Worm (Caenorhabditis elegans) whole organism, early embryonic: ENCODE measurements around the gene C49F5.3.
A peak's percentile ranks its signal among the peaks of the same experiment; 100 is the strongest.

Experiments used
- B0310.2 ChIP-seq: sonication (generic microtip); optimal IDR thresholded peaks from 2 replicates; lab custom pipeline; 2016; ENCODE audit warnings: mild to moderate bottlenecking, missing genetic modification characterization, missing compliant biosample characterization
- F13C5.2 ChIP-seq: sonication (generic microtip); optimal IDR thresholded peaks from 2 replicates; lab custom pipeline; 2017; ENCODE audit warnings: mild to moderate bottlenecking, missing genetic modification characterization, inconsistent platforms, missing compliant biosample characterization
- aly-1 ChIP-seq: sonication (generic microtip); optimal IDR thresholded peaks from 2 replicates; lab custom pipeline; 2016; ENCODE audit warnings: missing genetic modification characterization, missing compliant biosample characterization
- ama-1 ChIP-seq: fragments of 150-350 bp; optimal IDR thresholded peaks from 2 replicates; lab custom pipeline; 2014
- ceh-13 ChIP-seq: fragments of 200-800 bp; sonication (Bioruptor generic); optimal IDR thresholded peaks from 2 replicates; lab custom pipeline; 2018; ENCODE audit warnings: mild to moderate bottlenecking, missing genetic modification characterization, missing compliant biosample characterization
- ceh-36 ChIP-seq: sonication (generic microtip); optimal IDR thresholded peaks from 2 replicates; lab custom pipeline; 2016; ENCODE audit warnings: missing genetic modification characterization, inconsistent platforms, missing compliant biosample characterization
- ets-7 ChIP-seq: sonication (generic microtip); optimal IDR thresholded peaks from 2 replicates; lab custom pipeline; 2016; ENCODE audit warnings: missing genotype, missing genetic modification characterization, missing compliant biosample characterization
- flt-1 ChIP-seq: fragments of 200-800 bp; sonication (Bioruptor generic); IDR thresholded peaks from 2 replicates; pipeline ENCODE4 v1.3.6; 2022; ENCODE audit warnings: missing genetic modification characterization, missing compliant biosample characterization
- hmbx-1 ChIP-seq: sonication (generic microtip); optimal IDR thresholded peaks from 2 replicates; lab custom pipeline; 2016; ENCODE audit warnings: mild to moderate bottlenecking, missing genetic modification characterization, missing compliant biosample characterization
- hmg-4 ChIP-seq: fragments of 200-800 bp; sonication (Bioruptor generic); optimal IDR thresholded peaks from 2 replicates; lab custom pipeline; 2018; ENCODE audit warnings: mild to moderate bottlenecking, missing genetic modification characterization, missing compliant biosample characterization
- hnd-1 ChIP-seq: sonication (generic microtip); optimal IDR thresholded peaks from 2 replicates; lab custom pipeline; 2016; ENCODE audit warnings: missing genetic modification characterization, missing compliant biosample characterization
- pes-1 ChIP-seq: fragments of 200-800 bp; sonication (Bioruptor generic); IDR thresholded peaks from 2 replicates; pipeline ENCODE4 v1.3.6; 2022; ENCODE audit warnings: missing genetic modification reagents, missing genetic modification characterization, missing compliant biosample characterization
- scrt-1 ChIP-seq: fragments of 200-800 bp; sonication (Bioruptor generic); IDR thresholded peaks from 2 replicates; pipeline ENCODE4 v1.3.6; 2022; ENCODE audit warnings: missing genetic modification characterization, missing compliant biosample characterization
- sea-1 ChIP-seq: fragments of 200-800 bp; sonication (Bioruptor generic); conservative IDR thresholded peaks from 2 replicates; pipeline ENCODE4 v1.3.6; 2022; ENCODE audit warnings: missing genetic modification characterization, missing compliant biosample characterization
- tbx-11 ChIP-seq: fragments of 200-800 bp; sonication (Bioruptor generic); IDR thresholded peaks from 2 replicates; pipeline ENCODE4 v1.3.6; 2022; ENCODE audit warnings: missing genetic modification characterization, missing compliant biosample characterization
- tbx-37 ChIP-seq: fragments of 200-800 bp; sonication (Bioruptor generic); conservative IDR thresholded peaks from 2 replicates; pipeline ENCODE4 v1.3.6; 2022; ENCODE audit warnings: missing genetic modification reagents, missing genetic modification characterization, missing compliant biosample characterization
- tra-4 ChIP-seq: sonication (generic microtip); optimal IDR thresholded peaks from 2 replicates; lab custom pipeline; 2017; ENCODE audit warnings: missing genetic modification characterization, missing compliant biosample characterization

C49F5.3 gene

ce11 chrX:11941951-11942350 lies 41.5 kb downstream of the C49F5.3 start, which contains the start of gene F55G7.3:
Gene F55G7.3 (minus strand): TSS chrX:11942051.
- TF ChIP-seq pes-1 (GFP tag; lab: Robert Waterston, UW) (no peak), ceh-13 (GFP tag; lab: Kevin White, UChicago) (no peak), tra-4 (no peak), B0310.2 (tag; lab: Kevin White, UChicago) (no peak), tbx-11 (GFP tag; lab: Robert Waterston, UW) (no peak), scrt-1 (no peak), flt-1 (GFP tag; lab: Robert Waterston, UW) (no peak)

ce11 chrX:11938826-11939225 lies 44.6 kb downstream of the C49F5.3 start, which contains the start of gene F55G7.5:
Gene F55G7.5 (minus strand): TSS chrX:11938926.
- TF ChIP-seq sea-1 (GFP tag; lab: Robert Waterston, UW) (no peak), tra-4 (no peak), ceh-36 (tag; lab: Kevin White, UChicago) (no peak), B0310.2 (tag; lab: Kevin White, UChicago) (no peak), hnd-1 (tag; lab: Kevin White, UChicago) (no peak), tbx-11 (GFP tag; lab: Robert Waterston, UW) (no peak), hmg-4 (GFP tag; lab: Kevin White, UChicago) (no peak), scrt-1 (no peak), ets-7 (tag; lab: Kevin White, UChicago) (no peak), flt-1 (GFP tag; lab: Robert Waterston, UW) (no peak), F13C5.2 (tag; lab: Kevin White, UChicago) (no peak), pes-1 (GFP tag; lab: Robert Waterston, UW) (no peak), hmbx-1 (tag; lab: Kevin White, UChicago) (no peak), aly-1 (tag; lab: Kevin White, UChicago) (no peak), ama-1 (lab: Kevin White, UChicago) (no peak), ceh-13 (GFP tag; lab: Kevin White, UChicago) (no peak), tbx-37 (GFP tag; lab: Robert Waterston, UW) (no peak)

- no peak for TF ChIP-seq sea-1 (GFP tag; lab: Robert Waterston, UW)
- TF ChIP-seq ceh-13 (GFP tag; lab: Kevin White, UChicago), result no peak
- TF ChIP-seq ceh-36 (tag; lab: Kevin White, UChicago), result peak; percentile 31
- TF ChIP-seq hmbx-1 (tag; lab: Kevin White, UChicago), result no peak
- peak; percentile 2 for TF ChIP-seq hnd-1 (tag; lab: Kevin White, UChicago)
- TF ChIP-seq tbx-37 (GFP tag; lab: Robert Waterston, UW), result peak; percentile 59; the same call in 1 of the 2 replicates
- TF ChIP-seq B0310.2 (tag; lab: Kevin White, UChicago), result no peak
- peak; percentile 81 for TF ChIP-seq hmg-4 (GFP tag; lab: Kevin White, UChicago)
- TF ChIP-seq scrt-1, result peak; percentile 60
- TF ChIP-seq aly-1 (tag; lab: Kevin White, UChicago), result no peak
- peak; percentile 93 for TF ChIP-seq F13C5.2 (tag; lab: Kevin White, UChicago)
- TF ChIP-seq tbx-11 (GFP tag; lab: Robert Waterston, UW), result 0 out of 2 replicates have a peak, but pooled peaks have one; percentile 69
- TF ChIP-seq ama-1 (lab: Kevin White, UChicago), result no peak
- peak; percentile 4 for TF ChIP-seq ets-7 (tag; lab: Kevin White, UChicago)
- TF ChIP-seq tra-4, result no peak
- TF ChIP-seq flt-1 (GFP tag; lab: Robert Waterston, UW), result peak; percentile 67
- TF ChIP-seq pes-1 (GFP tag; lab: Robert Waterston, UW), result no peak; the same call in 1 of the 2 replicates
Observed at ce11 chrX:11937343-11937935, 46.0 kb downstream of the C49F5.3 start.

- TF ChIP-seq F13C5.2 (tag; lab: Kevin White, UChicago), result peak; percentile 80
- peak; percentile 88 for TF ChIP-seq sea-1 (GFP tag; lab: Robert Waterston, UW)
- TF ChIP-seq hmbx-1 (tag; lab: Kevin White, UChicago), result no peak
- TF ChIP-seq hmg-4 (GFP tag; lab: Kevin White, UChicago), result peak; percentile 86
- peak; percentile 86 for TF ChIP-seq scrt-1
- TF ChIP-seq flt-1 (GFP tag; lab: Robert Waterston, UW), result peak; percentile 83
- peak; percentile 71 for TF ChIP-seq ceh-13 (GFP tag; lab: Kevin White, UChicago)
- peak; percentile 79 for TF ChIP-seq tbx-11 (GFP tag; lab: Robert Waterston, UW)
- TF ChIP-seq pes-1 (GFP tag; lab: Robert Waterston, UW), result peak; percentile 90
- peak; percentile 20 for TF ChIP-seq tra-4
- peak; percentile 65 for TF ChIP-seq ceh-36 (tag; lab: Kevin White, UChicago)
- TF ChIP-seq B0310.2 (tag; lab: Kevin White, UChicago), result peak; percentile 60
- TF ChIP-seq ama-1 (lab: Kevin White, UChicago), result no peak
- peak; percentile 66 for TF ChIP-seq hnd-1 (tag; lab: Kevin White, UChicago)
- TF ChIP-seq aly-1 (tag; lab: Kevin White, UChicago), result peak; percentile 49
- peak; percentile 78 for TF ChIP-seq tbx-37 (GFP tag; lab: Robert Waterston, UW)
- no peak for TF ChIP-seq ets-7 (tag; lab: Kevin White, UChicago)
Observed at ce11 chrX:11934933-11935332, 48.5 kb downstream of the C49F5.3 start.

ce11 chrX:11933547-11933946 lies 49.9 kb downstream of the C49F5.3 start:
- TF ChIP-seq hmg-4 (GFP tag; lab: Kevin White, UChicago), result no peak
- TF ChIP-seq scrt-1, result no peak
- no peak for TF ChIP-seq flt-1 (GFP tag; lab: Robert Waterston, UW)
- TF ChIP-seq tra-4, result no peak
- TF ChIP-seq F13C5.2 (tag; lab: Kevin White, UChicago), result no peak
- TF ChIP-seq hnd-1 (tag; lab: Kevin White, UChicago), result no peak
